Fruit fly (Drosophila melanogaster): Measurements from ENCODE around the gene CG6144.

CG6144 gene

dm6 chr2L:10517085-10517484 lies 28.6 kb downstream of the CG6144 start, which contains the start of the genes Fatp1 and Lrr47 (continued):
- TF ChIP-seq CG33557 (GFP tag; optimal IDR thresholded peaks at IDR 0.05) (no peak), Rfx (GFP tag; IDR thresholded peaks at IDR 0.05) (peak; percentile 24; the same call in 1 of the 2 replicates), CG10543 (GFP tag; optimal IDR thresholded peaks at IDR 0.05) (no peak), bab2 (GFP tag; optimal IDR thresholded peaks at IDR 0.05) (no peak), tna (GFP tag; IDR thresholded peaks at IDR 0.05; ENCODE audit: partially characterized antibody) (peak; percentile 79), ranshi (GFP tag; IDR thresholded peaks at IDR 0.05) (no peak), Sin3A (optimal IDR thresholded peaks at IDR 0.05) (peak; percentile 78), hbn (GFP tag; IDR thresholded peaks at IDR 0.05; ENCODE audit: partially characterized antibody) (peak; percentile 85), CG9215 (GFP tag; IDR thresholded peaks at IDR 0.05) (no peak), hb (GFP tag; IDR thresholded peaks at IDR 0.05; ENCODE audit: partially characterized antibody) (peak; percentile 83), Vsx1 (GFP tag; optimal IDR thresholded peaks at IDR 0.05) (no peak), CG10959 (GFP tag; IDR thresholded peaks at IDR 0.05) (no peak), Max (GFP tag; optimal IDR thresholded peaks at IDR 0.05) (no peak), YL-1 (GFP tag; optimal IDR thresholded peaks at IDR 0.05) (peak; percentile 32), CG10366 (GFP tag; IDR thresholded peaks at IDR 0.05) (no peak), h (optimal IDR thresholded peaks at IDR 0.05) (no peak), nau (GFP tag; optimal IDR thresholded peaks at IDR 0.05) (no peak), chinmo (GFP tag; IDR thresholded peaks at IDR 0.05; ENCODE audit: partially characterized antibody) (peak; percentile 87; the same call in 3 of the 4 replicates), gce (GFP tag; IDR thresholded peaks at IDR 0.05) (no peak), Atf-2 (GFP tag; optimal IDR thresholded peaks at IDR 0.05) (no peak), sens (GFP tag) (peak; percentile 39), CG8281 (tag; optimal IDR thresholded peaks at IDR 0.05) (no peak), BtbVII (GFP tag; optimal IDR thresholded peaks at IDR 0.05) (no peak), en (GFP tag; optimal IDR thresholded peaks at IDR 0.05) (no peak), hth (optimal IDR thresholded peaks at IDR 0.05) (no peak), CG42726 (GFP tag; IDR thresholded peaks at IDR 0.05; ENCODE audit: partially characterized antibody) (peak; percentile 81), NFAT (GFP tag; IDR thresholded peaks at IDR 0.05) (peak; percentile 22; the same call in 1 of the 2 replicates), Opbp (GFP tag; IDR thresholded peaks at IDR 0.05; ENCODE audit: partially characterized antibody) (peak; percentile 90), row (GFP tag; IDR thresholded peaks at IDR 0.05) (peak; percentile 71), Pdp1 (GFP tag; optimal IDR thresholded peaks at IDR 0.05) (peak in 1 of 2 experiments; percentile 54), CG10565 (GFP tag; optimal IDR thresholded peaks at IDR 0.05) (no peak), so (GFP tag; IDR thresholded peaks at IDR 0.05) (no peak), Scr (GFP tag; IDR thresholded peaks at IDR 0.05; ENCODE audit: partially characterized antibody) (peak; percentile 88), run (tag; optimal IDR thresholded peaks at IDR 0.05) (no peak), CG2889 (GFP tag; IDR thresholded peaks at IDR 0.05) (no peak), onecut (GFP tag; IDR thresholded peaks at IDR 0.05) (no peak), nerfin-1 (tag; optimal IDR thresholded peaks at IDR 0.05) (no peak), tll (GFP tag; optimal IDR thresholded peaks at IDR 0.05) (no peak), vnd (GFP tag; IDR thresholded peaks at IDR 0.05; ENCODE audit: partially characterized antibody) (peak; percentile 78), CG7963 (GFP tag; IDR thresholded peaks at IDR 0.05; ENCODE audit: partially characterized antibody) (peak; percentile 81), Ptx1 (GFP tag; IDR thresholded peaks at IDR 0.05) (no peak), CG7372 (GFP tag; IDR thresholded peaks at IDR 0.05) (no peak), CG30403 (GFP tag; optimal IDR thresholded peaks at IDR 0.05) (peak; percentile 7), Oaz (GFP tag; IDR thresholded peaks at IDR 0.05) (no peak), pzg (GFP tag; optimal IDR thresholded peaks at IDR 0.05) (peak; percentile 75), trem (tag; optimal IDR thresholded peaks at IDR 0.05) (no peak), CG34422 (GFP tag; IDR thresholded peaks at IDR 0.05) (0 out of 3 replicates have a peak, but pooled peaks have one; percentile 6), tx (GFP tag; optimal IDR thresholded peaks at IDR 0.05) (no peak), knrl (GFP tag; IDR thresholded peaks at IDR 0.05; ENCODE audit: partially characterized antibody) (peak; percentile 88), toy (GFP tag; IDR thresholded peaks at IDR 0.05) (no peak), stwl (tag; optimal IDR thresholded peaks at IDR 0.05) (peak; percentile 41)

All from whole organism, embryonic.